Fruit fly (Drosophila melanogaster) whole organism, embryonic: Measurements from ENCODE around the gene CG8006.
A peak's percentile ranks its signal among the peaks of the same experiment; 100 is the strongest.

Experiments
- Adf1 ChIP-seq: fragments of 200-800 bp; sonication (Bioruptor generic); IDR thresholded peaks from 2 replicates; pipeline ENCODE4 v1.3.6; 2022; ENCODE audit warnings: missing biosample characterization, missing genetic modification characterization
- Aef1 ChIP-seq: fragments of 200-800 bp; sonication (Bioruptor generic); IDR thresholded peaks from 3 replicates; pipeline ENCODE4 v1.3.6; 2022; ENCODE audit warnings: missing biosample characterization, missing genetic modification characterization
- Blimp-1 ChIP-seq: fragments of 200-800 bp; sonication (Bioruptor generic); optimal IDR thresholded peaks from 3 replicates; lab custom pipeline; 2018; ENCODE audit warnings: missing biosample characterization, missing genetic modification characterization, mild to moderate bottlenecking, moderate library complexity, missing genetic modification reagents
- CG10267 ChIP-seq: fragments of 200-800 bp; sonication (Bioruptor generic); optimal IDR thresholded peaks from 2 replicates; lab custom pipeline; 2018; ENCODE audit warnings: missing biosample characterization, mild to moderate bottlenecking, missing genetic modification characterization, moderate library complexity
- CG1233 ChIP-seq: fragments of 200-800 bp; sonication (Bioruptor generic); optimal IDR thresholded peaks from 4 replicates; lab custom pipeline; 2018; ENCODE audit warnings: missing biosample characterization, mild to moderate bottlenecking, missing genetic modification characterization
- CG12391 ChIP-seq: fragments of 200-800 bp; sonication (Bioruptor generic); optimal IDR thresholded peaks from 3 replicates; lab custom pipeline; 2018; ENCODE audit warnings: missing biosample characterization, mild to moderate bottlenecking, missing genetic modification characterization, moderate library complexity
- CG13287 ChIP-seq: fragments of 200-800 bp; sonication (Bioruptor generic); IDR thresholded peaks from 2 replicates; pipeline ENCODE4 v1.3.6; 2022; ENCODE audit warnings: missing biosample characterization, missing genetic modification characterization; ENCODE audit not compliant: partially characterized antibody
- CG13775 ChIP-seq: fragments of 200-800 bp; sonication (Bioruptor generic); optimal IDR thresholded peaks from 3 replicates; lab custom pipeline; 2017; ENCODE audit warnings: missing biosample characterization, mild to moderate bottlenecking, missing genetic modification characterization
- CG1529 ChIP-seq: fragments of 200-800 bp; sonication (Bioruptor generic); optimal IDR thresholded peaks from 3 replicates; lab custom pipeline; 2018; ENCODE audit warnings: missing biosample characterization, missing genetic modification characterization
- CG1647 ChIP-seq: fragments of 200-800 bp; sonication (Bioruptor generic); optimal IDR thresholded peaks from 3 replicates; lab custom pipeline; 2016; ENCODE audit warnings: missing biosample characterization, missing genetic modification characterization
- CG17802 ChIP-seq: fragments of 200-800 bp; sonication (Bioruptor generic); optimal IDR thresholded peaks from 2 replicates; lab custom pipeline; 2018; ENCODE audit warnings: missing biosample characterization, mild to moderate bottlenecking, missing genetic modification characterization, moderate library complexity
- CG18764 ChIP-seq: fragments of 200-800 bp; sonication (Bioruptor generic); optimal IDR thresholded peaks from 3 replicates; lab custom pipeline; 2016; ENCODE audit warnings: missing biosample characterization, missing genetic modification characterization
- CG31388 ChIP-seq: fragments of 200-800 bp; sonication (Bioruptor generic); optimal IDR thresholded peaks from 2 replicates; lab custom pipeline; 2016; ENCODE audit warnings: missing biosample characterization, missing genetic modification characterization
- CG4328 ChIP-seq: fragments of 200-800 bp; sonication (Bioruptor generic); optimal IDR thresholded peaks from 3 replicates; lab custom pipeline; 2017; ENCODE audit warnings: missing biosample characterization, missing genetic modification reagents, missing genetic modification characterization
- CG8478 ChIP-seq: fragments of >200 bp; optimal IDR thresholded peaks from 2 replicates; lab custom pipeline; 2018
- D ChIP-seq, 2 experiments: fragments of 200-800 bp in 1 of 2; fragments of >200 bp in 1 of 2; sonication (Bioruptor generic) in 1 of 2; optimal IDR thresholded peaks; 2 replicates in 1 of 2; 3 replicates in 1 of 2; lab custom pipeline; 2017; ENCODE audit warnings: mild to moderate bottlenecking in 1 of 2, missing biosample characterization in 1 of 2, missing genetic modification characterization in 1 of 2, missing genetic modification reagents in 1 of 2
- Dbx ChIP-seq: fragments of 200-800 bp; sonication (Bioruptor generic); IDR thresholded peaks from 3 replicates; pipeline ENCODE4 v1.3.6; 2022; ENCODE audit warnings: missing biosample characterization, missing genetic modification characterization
- Dip3 ChIP-seq: fragments of 200-800 bp; sonication (Bioruptor generic); optimal IDR thresholded peaks from 3 replicates; lab custom pipeline; 2016; ENCODE audit warnings: missing biosample characterization, missing genetic modification characterization
- Doc3 ChIP-seq: fragments of 200-800 bp; sonication (Bioruptor generic); IDR thresholded peaks from 3 replicates; pipeline ENCODE4 v1.3.6; 2022; ENCODE audit warnings: missing biosample characterization, missing genetic modification characterization; ENCODE audit not compliant: partially characterized antibody
- Dp ChIP-seq: fragments of 200-800 bp; sonication (Bioruptor generic); optimal IDR thresholded peaks from 2 replicates; lab custom pipeline; 2018; ENCODE audit warnings: missing biosample characterization, mild to moderate bottlenecking, missing genetic modification characterization, moderate library complexity
- Drgx ChIP-seq: fragments of 200-800 bp; sonication (Bioruptor generic); IDR thresholded peaks from 2 replicates; pipeline ENCODE4 v1.3.6; 2022; ENCODE audit warnings: missing biosample characterization, missing genetic modification characterization
- HLH3B ChIP-seq: fragments of 200-800 bp; sonication (Bioruptor generic); IDR thresholded peaks from 2 replicates; pipeline ENCODE4 v1.3.6; 2022; ENCODE audit warnings: missing biosample characterization, missing genetic modification characterization
- Lpt ChIP-seq: fragments of >200 bp; optimal IDR thresholded peaks from 2 replicates; lab custom pipeline; 2018; ENCODE audit warnings: missing biosample characterization, missing genetic modification characterization
- Six4 ChIP-seq: fragments of 200-800 bp; sonication (Bioruptor generic); optimal IDR thresholded peaks from 2 replicates; lab custom pipeline; 2016; ENCODE audit warnings: missing biosample characterization, missing genetic modification characterization
- Tbp ChIP-seq: fragments of >200 bp; optimal IDR thresholded peaks from 2 replicates; lab custom pipeline; 2018; ENCODE audit warnings: missing biosample characterization, missing genetic modification characterization
- Xrp1 ChIP-seq: fragments of 200-800 bp; sonication (Bioruptor generic); IDR thresholded peaks from 2 replicates; pipeline ENCODE4 v1.3.6; 2022; ENCODE audit warnings: missing biosample characterization, missing genetic modification characterization
- ase ChIP-seq: fragments of 200-800 bp; sonication (Bioruptor generic); IDR thresholded peaks from 3 replicates; pipeline ENCODE4 v1.3.6; 2022; ENCODE audit warnings: missing biosample characterization, missing genetic modification characterization
- bbx ChIP-seq: fragments of 200-800 bp; sonication (Bioruptor generic); IDR thresholded peaks from 2 replicates; pipeline ENCODE4 v1.3.6; 2022; ENCODE audit warnings: missing biosample characterization, missing genetic modification characterization; ENCODE audit not compliant: partially characterized antibody
- bowl ChIP-seq: fragments of 200-800 bp; sonication (Bioruptor generic); IDR thresholded peaks from 2 replicates; pipeline ENCODE4 v1.3.6; 2022; ENCODE audit warnings: missing biosample characterization, missing genetic modification characterization
- br ChIP-seq: fragments of >200 bp; optimal IDR thresholded peaks from 2 replicates; lab custom pipeline; 2017
- bsh ChIP-seq, 2 experiments: fragments of 200-800 bp; sonication (Bioruptor generic); optimal IDR thresholded peaks; 2 replicates each; lab custom pipeline; 2017 to 2018; ENCODE audit warnings: mild to moderate bottlenecking in 2 of 2, missing biosample characterization in 2 of 2, missing genetic modification characterization in 2 of 2, moderate library complexity in 1 of 2
- croc ChIP-seq: fragments of 200-800 bp; sonication (Bioruptor generic); conservative IDR thresholded peaks from 3 replicates; pipeline ENCODE4 v1.3.6; 2022; ENCODE audit warnings: missing biosample characterization, missing genetic modification characterization
- dan ChIP-seq: fragments of 200-800 bp; sonication (Bioruptor generic); IDR thresholded peaks from 2 replicates; pipeline ENCODE4 v1.3.6; 2022; ENCODE audit warnings: missing biosample characterization, missing genetic modification characterization
- dysf ChIP-seq: fragments of 200-800 bp; sonication (Bioruptor generic); IDR thresholded peaks from 3 replicates; pipeline ENCODE4 v1.3.6; 2022; ENCODE audit warnings: missing biosample characterization, missing genetic modification characterization
- ewg ChIP-seq: fragments of 200-800 bp; sonication (Bioruptor generic); optimal IDR thresholded peaks from 3 replicates; lab custom pipeline; 2017; ENCODE audit warnings: mild to moderate bottlenecking, missing biosample characterization, missing genetic modification reagents, missing genetic modification characterization
- fd64A ChIP-seq: fragments of 200-800 bp; sonication (Bioruptor generic); optimal IDR thresholded peaks from 3 replicates; lab custom pipeline; 2018; ENCODE audit warnings: missing biosample characterization, mild to moderate bottlenecking, missing genetic modification characterization
- fu2 ChIP-seq: fragments of 200-800 bp; sonication (Bioruptor generic); optimal IDR thresholded peaks from 2 replicates; lab custom pipeline; 2016; ENCODE audit warnings: missing biosample characterization, missing genetic modification characterization
- grn ChIP-seq: fragments of 200-800 bp; sonication (Bioruptor generic); optimal IDR thresholded peaks from 3 replicates; lab custom pipeline; 2017; ENCODE audit warnings: missing biosample characterization, missing genetic modification characterization
- gro ChIP-seq: fragments of 200-800 bp; sonication (Bioruptor generic); optimal IDR thresholded peaks from 2 replicates; lab custom pipeline; 2016; ENCODE audit warnings: missing biosample characterization, missing genetic modification characterization
- ham ChIP-seq: fragments of 200-800 bp; sonication (Bioruptor generic); IDR thresholded peaks from 2 replicates; pipeline ENCODE4 v1.3.6; 2022; ENCODE audit warnings: missing biosample characterization, missing genetic modification characterization
- hb ChIP-seq: fragments of 200-800 bp; sonication (Bioruptor generic); IDR thresholded peaks from 3 replicates; pipeline ENCODE4 v1.3.6; 2022; ENCODE audit warnings: missing biosample characterization, missing genetic modification characterization; ENCODE audit not compliant: partially characterized antibody
- ken ChIP-seq: fragments of 200-800 bp; sonication (Bioruptor generic); IDR thresholded peaks from 3 replicates; pipeline ENCODE4 v1.3.6; 2022; ENCODE audit warnings: missing biosample characterization, missing genetic modification characterization
- phol ChIP-seq: fragments of 200-800 bp; sonication (Bioruptor generic); optimal IDR thresholded peaks from 3 replicates; lab custom pipeline; 2018; ENCODE audit warnings: missing biosample characterization, mild to moderate bottlenecking, missing genetic modification characterization, moderate library complexity
- ro ChIP-seq: fragments of 200-800 bp; sonication (Bioruptor generic); IDR thresholded peaks from 2 replicates; pipeline ENCODE4 v1.3.6; 2022; ENCODE audit warnings: missing biosample characterization, missing genetic modification characterization
- slbo ChIP-seq: fragments of 200-800 bp; sonication (Bioruptor generic); IDR thresholded peaks from 2 replicates; pipeline ENCODE4 v1.3.6; 2022; ENCODE audit warnings: missing biosample characterization, missing genetic modification characterization
- ssp ChIP-seq: fragments of 200-800 bp; sonication (Bioruptor generic); IDR thresholded peaks from 2 replicates; pipeline ENCODE4 v1.3.6; 2022; ENCODE audit warnings: missing biosample characterization, missing genetic modification characterization
- trem ChIP-seq: fragments of 200-800 bp; optimal IDR thresholded peaks from 3 replicates; lab custom pipeline; 2019; ENCODE audit warnings: missing biosample characterization, mild to moderate bottlenecking, missing genetic modification characterization, moderate library complexity
- ttk ChIP-seq: fragments of 200-800 bp; sonication (Bioruptor generic); IDR thresholded peaks from 2 replicates; pipeline ENCODE4 v2.1.2; 2022; ENCODE audit warnings: missing biosample characterization, missing genetic modification characterization
- tup ChIP-seq: fragments of 200-800 bp; sonication (Bioruptor generic); optimal IDR thresholded peaks from 2 replicates; lab custom pipeline; 2016; ENCODE audit warnings: missing biosample characterization, mild to moderate bottlenecking, missing genetic modification characterization, moderate library complexity

The CG8006 gene

DNA sequence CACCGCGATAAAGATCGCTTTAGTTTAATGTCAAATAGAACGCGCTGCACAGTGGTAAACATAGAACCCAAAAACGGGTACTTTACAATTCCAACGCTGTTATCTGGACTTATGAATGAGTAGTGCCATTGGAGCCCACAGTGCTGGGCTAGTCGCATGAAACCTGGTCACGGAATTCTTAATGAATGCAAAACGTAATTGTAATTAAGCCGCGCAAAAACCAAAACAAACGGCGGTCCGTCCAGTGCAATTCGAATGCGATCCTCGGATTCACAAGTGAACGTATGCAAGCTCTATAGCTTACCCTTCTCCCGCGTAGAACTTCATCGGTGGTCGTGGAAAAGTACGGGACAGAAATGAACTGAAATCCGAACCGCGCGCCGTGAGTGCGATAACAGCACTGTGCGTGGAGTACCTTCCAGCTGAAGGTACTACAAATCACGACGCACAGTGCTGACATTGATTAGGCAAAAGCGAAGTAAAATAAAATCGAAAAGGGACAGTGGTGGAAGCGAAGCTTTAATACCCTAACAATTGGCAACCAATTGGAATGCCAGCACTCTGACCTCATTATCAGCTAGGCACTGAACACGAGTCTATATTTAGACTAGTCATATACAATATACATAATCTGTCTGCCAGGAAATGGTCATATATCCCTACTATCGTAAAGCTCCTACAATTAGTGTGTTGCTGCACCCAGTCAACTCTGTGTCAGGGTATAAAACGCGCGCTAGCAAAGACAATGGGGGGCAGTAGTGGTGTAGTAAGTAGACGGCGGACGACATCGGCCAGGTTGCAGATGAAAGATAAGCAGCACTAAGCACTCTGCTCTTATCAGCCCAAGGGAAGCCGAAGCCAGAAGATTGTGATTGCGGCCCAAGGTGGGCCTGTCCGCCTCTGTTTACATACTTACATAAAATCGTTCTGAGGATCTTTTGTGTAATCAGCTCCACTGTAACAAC lies 26.1 kb upstream of the CG8006 start (continued):
- peak; percentile 28; the same call in 1 of the 2 replicates for TF ChIP-seq HLH3B (GFP tag; lab: Robert Waterston, UW)
- TF ChIP-seq Tbp (GFP tag; lab: Kevin White, UChicago), result no peak
- TF ChIP-seq CG8478 (lab: Kevin White, UChicago), result no peak
- no peak for TF ChIP-seq CG13775 (GFP tag; lab: Kevin White, UChicago)
- no peak for TF ChIP-seq CG4328 (GFP tag; lab: Kevin White, UChicago)
- peak; percentile 51 for TF ChIP-seq fu2 (GFP tag; lab: Kevin White, UChicago)
- TF ChIP-seq ro, result no peak
- no peak for TF ChIP-seq trem
- TF ChIP-seq ken, result no peak
- 0 out of 2 replicates have a peak, but pooled peaks have one; percentile 25 for TF ChIP-seq ham (GFP tag; lab: Robert Waterston, UW)
- TF ChIP-seq Drgx, result no peak
- no peak for TF ChIP-seq hb (GFP tag; lab: Robert Waterston, UW)
- TF ChIP-seq Doc3, result no peak
- peak; percentile 69 for TF ChIP-seq slbo
- TF ChIP-seq D (optimal IDR thresholded peaks at IDR 0.05; lab: Kevin White, UChicago), result peak; percentile 2
- peak; percentile 22 for TF ChIP-seq D (GFP tag; optimal IDR thresholded peaks at IDR 0.05; lab: Kevin White, UChicago)
- peak; percentile 2 for TF ChIP-seq CG1529 (GFP tag; lab: Kevin White, UChicago)
- peak; percentile 99 for TF ChIP-seq grn
- TF ChIP-seq CG31388 (GFP tag; lab: Kevin White, UChicago), result no peak
- 0 out of 3 replicates have a peak, but pooled peaks have one; percentile 37 for TF ChIP-seq ase
- peak; percentile 43 for TF ChIP-seq phol (tag; lab: Kevin White, UChicago)
- TF ChIP-seq Dp (GFP tag; lab: Kevin White, UChicago), result no peak
- no peak for TF ChIP-seq ttk (GFP tag; lab: Robert Waterston, UW)
- no peak for TF ChIP-seq Adf1 (GFP tag; lab: Robert Waterston, UW)
- TF ChIP-seq bsh (GFP tag; optimal IDR thresholded peaks at IDR 0.05; lab: Kevin White, UChicago), result peak in 1 of 2 experiments; percentile 34
- no peak for TF ChIP-seq CG1233 (GFP tag; lab: Kevin White, UChicago)
- peak; percentile 58 for TF ChIP-seq Dip3 (GFP tag; lab: Kevin White, UChicago)
- TF ChIP-seq CG17802 (tag; lab: Kevin White, UChicago), result no peak
- peak; percentile 55 for TF ChIP-seq CG12391 (tag; lab: Kevin White, UChicago)
- TF ChIP-seq fd64A (GFP tag; lab: Kevin White, UChicago), result peak; percentile 5
- TF ChIP-seq Xrp1, result peak; percentile 41; the same call in 1 of the 2 replicates
- peak; percentile 70 for TF ChIP-seq gro (GFP tag; lab: Kevin White, UChicago)
- TF ChIP-seq CG10267 (tag; lab: Kevin White, UChicago), result peak; percentile 9
- no peak for TF ChIP-seq Six4
- no peak for TF ChIP-seq dan (GFP tag; lab: Robert Waterston, UW)
- no peak for TF ChIP-seq ssp (GFP tag; lab: Robert Waterston, UW)
- TF ChIP-seq croc (GFP tag; lab: Robert Waterston, UW), result no peak

- TF ChIP-seq bowl (GFP tag; lab: Robert Waterston, UW), result no peak
- TF ChIP-seq ewg (GFP tag; lab: Kevin White, UChicago), result no peak
- peak; percentile 61 for TF ChIP-seq CG1647 (GFP tag; lab: Kevin White, UChicago)
- TF ChIP-seq CG18764 (GFP tag; lab: Kevin White, UChicago), result peak; percentile 64
- TF ChIP-seq Lpt (GFP tag; lab: Kevin White, UChicago), result no peak
- peak; percentile 68 for TF ChIP-seq tup (GFP tag; lab: Kevin White, UChicago)
- peak; percentile 90 for TF ChIP-seq dysf (GFP tag; lab: Robert Waterston, UW)
- peak; percentile 60 for TF ChIP-seq Blimp-1 (GFP tag; lab: Kevin White, UChicago)
- TF ChIP-seq Dbx (GFP tag; lab: Robert Waterston, UW), result peak; percentile 86
- TF ChIP-seq Aef1 (GFP tag; lab: Robert Waterston, UW), result peak; percentile 91
- TF ChIP-seq ken, result peak; percentile 87
- TF ChIP-seq CG13287 (GFP tag; lab: Robert Waterston, UW), result peak; percentile 70
- peak; percentile 50; the same call in 1 of the 2 replicates for TF ChIP-seq bbx (GFP tag; lab: Robert Waterston, UW)
- no peak for TF ChIP-seq br (lab: Kevin White, UChicago)
Observed at dm6 chr3L:8186627-8187396, 24.9 kb upstream of the CG8006 start, which contains the start of the genes ERR and Atg18a. Gene ERR (minus strand): TSS chr3L:8186671. Gene Atg18a (plus strand): TSS chr3L:8186857.
